Worm (Caenorhabditis elegans): Measurements from ENCODE around the gene vps-11.

The vps-11 gene

ce11 chrII:10834717-10835116 is 41.4 kb upstream of the vps-11 start:
- TF ChIP-seq sem-2 (GFP tag; optimal IDR thresholded peaks at IDR 0.05) (no peak), tbx-8 (GFP tag; optimal IDR thresholded peaks at IDR 0.05) (no peak), ceh-83 (GFP tag; optimal IDR thresholded peaks at IDR 0.05) (no peak), lin-13 (tag; optimal IDR thresholded peaks at IDR 0.05) (no peak), ceh-43 (GFP tag; optimal IDR thresholded peaks at IDR 0.05) (no peak), nhr-2 (tag; optimal IDR thresholded peaks at IDR 0.05) (no peak), mls-2 (tag; optimal IDR thresholded peaks at IDR 0.05) (no peak), sptf-1 (tag; optimal IDR thresholded peaks at IDR 0.05) (no peak), M03D4.4 (tag; optimal IDR thresholded peaks at IDR 0.05) (no peak), zip-8 (tag; optimal IDR thresholded peaks at IDR 0.05) (no peak), ceh-39 (tag; optimal IDR thresholded peaks at IDR 0.05) (no peak), drap-1 (GFP tag; optimal IDR thresholded peaks at IDR 0.05) (no peak), ztf-11 (tag; optimal IDR thresholded peaks at IDR 0.05) (no peak), cnd-1 (tag; optimal IDR thresholded peaks at IDR 0.05) (no peak), pha-4 (tag; optimal IDR thresholded peaks at IDR 0.05) (no peak), mep-1 (tag; optimal IDR thresholded peaks at IDR 0.05) (no peak), lin-32 (GFP tag; optimal IDR thresholded peaks at IDR 0.05) (no peak)

ce11 chrII:10829572-10829971 is 36.3 kb upstream of the vps-11 start:
- TF ChIP-seq ztf-11 (tag; optimal IDR thresholded peaks at IDR 0.05), result no peak
- TF ChIP-seq hlh-1 (tag; optimal IDR thresholded peaks at IDR 0.05), result no peak
- no peak for TF ChIP-seq nhr-76 (tag; optimal IDR thresholded peaks at IDR 0.05)
- TF ChIP-seq lin-13 (tag; optimal IDR thresholded peaks at IDR 0.05), result no peak
- TF ChIP-seq sem-2 (GFP tag; optimal IDR thresholded peaks at IDR 0.05), result no peak
- TF ChIP-seq lsy-2 (tag; optimal IDR thresholded peaks at IDR 0.05), result no peak
- no peak for TF ChIP-seq snpc-4 (tag; optimal IDR thresholded peaks at IDR 0.05)
- no peak for TF ChIP-seq elt-3 (tag; optimal IDR thresholded peaks at IDR 0.05)

ce11 chrII:10829081-10829480 is 35.8 kb upstream of the vps-11 start, which contains the start of gene VM106R.1:
TSS of gene VM106R.1 (minus strand) at chrII:10829181.
- TF ChIP-seq snpc-4 (tag; optimal IDR thresholded peaks at IDR 0.05) (no peak), pha-4 (tag; optimal IDR thresholded peaks at IDR 0.05) (no peak), sem-2 (GFP tag; optimal IDR thresholded peaks at IDR 0.05) (no peak), tbx-8 (GFP tag; optimal IDR thresholded peaks at IDR 0.05) (no peak), nhr-28 (tag; optimal IDR thresholded peaks at IDR 0.05) (no peak), flh-1 (GFP tag; optimal IDR thresholded peaks at IDR 0.05) (no peak), mep-1 (tag; optimal IDR thresholded peaks at IDR 0.05) (no peak), nhr-76 (tag; optimal IDR thresholded peaks at IDR 0.05) (no peak), zip-8 (tag; optimal IDR thresholded peaks at IDR 0.05) (no peak), ces-1 (GFP tag; optimal IDR thresholded peaks at IDR 0.05) (no peak), ceh-83 (GFP tag; optimal IDR thresholded peaks at IDR 0.05) (no peak), lin-13 (tag; optimal IDR thresholded peaks at IDR 0.05) (no peak), blmp-1 (tag; optimal IDR thresholded peaks at IDR 0.05) (no peak), lsy-2 (tag; optimal IDR thresholded peaks at IDR 0.05) (no peak)

ce11 chrII:10824046-10824445 is 30.8 kb upstream of the vps-11 start, which contains the start of the genes R06F6.12 and mix-1:
TSS of gene R06F6.12 (minus strand) at chrII:10824081.
TSS of gene mix-1 (plus strand) at chrII:10824246.
- TF ChIP-seq M03D4.4 (tag; optimal IDR thresholded peaks at IDR 0.05), result peak; percentile 24
- no peak for TF ChIP-seq nhr-12 (tag; optimal IDR thresholded peaks at IDR 0.05)
- no peak for TF ChIP-seq elt-1 (tag; optimal IDR thresholded peaks at IDR 0.05; ENCODE audit: borderline replicate concordance, insufficient read depth)
- TF ChIP-seq drap-1 (GFP tag; optimal IDR thresholded peaks at IDR 0.05), result peak; percentile 36
- peak; percentile 16 for TF ChIP-seq pha-4 (tag; optimal IDR thresholded peaks at IDR 0.05)
- peak; percentile 29 for TF ChIP-seq hlh-1 (tag; optimal IDR thresholded peaks at IDR 0.05)
- TF ChIP-seq ceh-43 (GFP tag; optimal IDR thresholded peaks at IDR 0.05), result no peak
- TF ChIP-seq ham-2 (GFP tag; optimal IDR thresholded peaks at IDR 0.05), result no peak
- TF ChIP-seq sptf-1 (tag; optimal IDR thresholded peaks at IDR 0.05), result peak; percentile 34
- peak; percentile 45 for TF ChIP-seq lin-13 (tag; optimal IDR thresholded peaks at IDR 0.05)
- peak; percentile 65 for TF ChIP-seq lsy-2 (tag; optimal IDR thresholded peaks at IDR 0.05)
- TF ChIP-seq ces-1 (GFP tag; optimal IDR thresholded peaks at IDR 0.05), result peak; percentile 37
- peak; percentile 12 for TF ChIP-seq nhr-237 (tag; optimal IDR thresholded peaks at IDR 0.05)
- no peak for TF ChIP-seq flh-1 (GFP tag; optimal IDR thresholded peaks at IDR 0.05)
- peak; percentile 14 for TF ChIP-seq ceh-39 (tag; optimal IDR thresholded peaks at IDR 0.05)
- TF ChIP-seq mep-1 (tag; optimal IDR thresholded peaks at IDR 0.05), result peak; percentile 65
- peak; percentile 5 for TF ChIP-seq unc-62 (GFP tag; optimal IDR thresholded peaks at IDR 0.05)

- TF ChIP-seq nhr-12 (tag; optimal IDR thresholded peaks at IDR 0.05) (no peak), ztf-11 (tag; optimal IDR thresholded peaks at IDR 0.05) (no peak), ces-1 (GFP tag; optimal IDR thresholded peaks at IDR 0.05) (no peak), M03D4.4 (tag; optimal IDR thresholded peaks at IDR 0.05) (no peak), snpc-4 (tag; optimal IDR thresholded peaks at IDR 0.05) (no peak), zip-8 (tag; optimal IDR thresholded peaks at IDR 0.05) (no peak), tbx-8 (GFP tag; optimal IDR thresholded peaks at IDR 0.05) (no peak), ceh-83 (GFP tag; optimal IDR thresholded peaks at IDR 0.05) (no peak), mls-2 (tag; optimal IDR thresholded peaks at IDR 0.05) (no peak), sem-2 (GFP tag; optimal IDR thresholded peaks at IDR 0.05) (no peak), drap-1 (GFP tag; optimal IDR thresholded peaks at IDR 0.05) (no peak), nhr-28 (tag; optimal IDR thresholded peaks at IDR 0.05) (no peak)
These were observed 27.4 kb upstream of the vps-11 start, which contains the start of gene ech-4 for ce11 chrII:10820679-10821078. TSS of gene ech-4 (plus strand) at chrII:10821031.

All from whole organism, mixed stage, embryonic.